Worm (Caenorhabditis elegans) whole organism, L4/young adult: ENCODE measurements around the gene unc-93.

Experiments
- W03F9.2 ChIP-seq: fragments of 150-350 bp; optimal IDR thresholded peaks from 2 replicates; lab custom pipeline; 2014; ENCODE audit warnings: missing biosample characterization, missing genetic modification characterization
- dao-5 ChIP-seq: sonication (generic microtip); optimal IDR thresholded peaks from 2 replicates; lab custom pipeline; 2016; ENCODE audit warnings: missing genotype, missing genetic modification characterization, moderate library complexity, missing compliant biosample characterization
- him-1 ChIP-seq: sonication (generic microtip); optimal IDR thresholded peaks from 2 replicates; lab custom pipeline; 2016; ENCODE audit warnings: missing genotype, missing genetic modification reagents, missing genetic modification characterization, missing compliant biosample characterization

ce11 chrIII:3650677-3651315 is 6.6 kb downstream of the unc-93 start, which contains the start of the genes madf-8 and gsr-1:
- TF ChIP-seq him-1 (tag; lab: Kevin White, UChicago) (no peak), W03F9.2 (tag; lab: Kevin White, UChicago) (no peak), dao-5 (tag; lab: Kevin White, UChicago) (no peak)
